Worm (Caenorhabditis elegans): ENCODE data around the gene Y54F10AM.15.

Y54F10AM.15 gene

DNA sequence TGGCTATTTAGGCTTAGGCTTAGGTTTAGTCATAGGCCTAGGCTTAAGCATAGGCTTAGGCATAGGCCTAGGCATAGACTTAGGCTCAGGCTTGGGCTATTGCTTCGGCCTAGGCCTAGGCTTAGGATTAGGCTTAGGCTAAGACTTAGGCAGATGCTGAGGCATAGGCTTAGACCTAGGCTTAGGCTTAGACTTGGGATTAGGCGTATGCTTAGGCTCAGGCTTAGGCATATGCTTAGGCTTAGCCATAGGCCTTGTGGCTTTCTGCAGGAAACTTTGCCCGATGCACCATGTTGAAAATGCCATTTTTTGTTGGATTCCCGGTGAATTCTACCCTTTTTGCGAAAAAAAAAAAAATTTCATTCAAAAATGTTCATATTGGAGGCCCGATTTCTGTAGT, 49.5 kb upstream of the Y54F10AM.15 start:
- TF ChIP-seq Y55F3AM.14 (GFP tag; optimal IDR thresholded peaks at IDR 0.05), result no peak
- TF ChIP-seq elt-3 (tag; optimal IDR thresholded peaks at IDR 0.05), result no peak
- TF ChIP-seq lin-13 (GFP tag; optimal IDR thresholded peaks at IDR 0.05), result no peak
- no peak for TF ChIP-seq skn-1 (tag; optimal IDR thresholded peaks at IDR 0.05)
- no peak for TF ChIP-seq crh-2 (tag; optimal IDR thresholded peaks at IDR 0.05)
- TF ChIP-seq ceh-82 (tag; optimal IDR thresholded peaks at IDR 0.05), result no peak
- TF ChIP-seq R02D3.7 (tag; optimal IDR thresholded peaks at IDR 0.05), result no peak
- no peak for TF ChIP-seq unc-39 (tag; optimal IDR thresholded peaks at IDR 0.05)
- no peak for TF ChIP-seq nhr-21 (tag; optimal IDR thresholded peaks at IDR 0.05)
- no peak for TF ChIP-seq blmp-1 (tag; optimal IDR thresholded peaks at IDR 0.05; ENCODE audit: insufficient read depth)
- no peak for TF ChIP-seq mbf-1 (tag; optimal IDR thresholded peaks at IDR 0.05)
- TF ChIP-seq egl-27 (tag; optimal IDR thresholded peaks at IDR 0.05), result no peak
- no peak for TF ChIP-seq sma-9 (GFP tag; optimal IDR thresholded peaks at IDR 0.05)
- TF ChIP-seq sma-9 (tag; optimal IDR thresholded peaks at IDR 0.05), result no peak
- TF ChIP-seq aly-2 (tag; optimal IDR thresholded peaks at IDR 0.05), result no peak
- TF ChIP-seq lsy-2 (tag; optimal IDR thresholded peaks at IDR 0.05), result no peak
- TF ChIP-seq lin-39 (tag; optimal IDR thresholded peaks at IDR 0.05), result no peak
- TF ChIP-seq nhr-237 (tag; optimal IDR thresholded peaks at IDR 0.05), result no peak
- TF ChIP-seq ZK546.5 (tag; optimal IDR thresholded peaks at IDR 0.05), result no peak
- TF ChIP-seq nhr-25 (tag; optimal IDR thresholded peaks at IDR 0.05), result no peak
- no peak for TF ChIP-seq ama-1 (optimal IDR thresholded peaks at IDR 0.05)

DNA sequence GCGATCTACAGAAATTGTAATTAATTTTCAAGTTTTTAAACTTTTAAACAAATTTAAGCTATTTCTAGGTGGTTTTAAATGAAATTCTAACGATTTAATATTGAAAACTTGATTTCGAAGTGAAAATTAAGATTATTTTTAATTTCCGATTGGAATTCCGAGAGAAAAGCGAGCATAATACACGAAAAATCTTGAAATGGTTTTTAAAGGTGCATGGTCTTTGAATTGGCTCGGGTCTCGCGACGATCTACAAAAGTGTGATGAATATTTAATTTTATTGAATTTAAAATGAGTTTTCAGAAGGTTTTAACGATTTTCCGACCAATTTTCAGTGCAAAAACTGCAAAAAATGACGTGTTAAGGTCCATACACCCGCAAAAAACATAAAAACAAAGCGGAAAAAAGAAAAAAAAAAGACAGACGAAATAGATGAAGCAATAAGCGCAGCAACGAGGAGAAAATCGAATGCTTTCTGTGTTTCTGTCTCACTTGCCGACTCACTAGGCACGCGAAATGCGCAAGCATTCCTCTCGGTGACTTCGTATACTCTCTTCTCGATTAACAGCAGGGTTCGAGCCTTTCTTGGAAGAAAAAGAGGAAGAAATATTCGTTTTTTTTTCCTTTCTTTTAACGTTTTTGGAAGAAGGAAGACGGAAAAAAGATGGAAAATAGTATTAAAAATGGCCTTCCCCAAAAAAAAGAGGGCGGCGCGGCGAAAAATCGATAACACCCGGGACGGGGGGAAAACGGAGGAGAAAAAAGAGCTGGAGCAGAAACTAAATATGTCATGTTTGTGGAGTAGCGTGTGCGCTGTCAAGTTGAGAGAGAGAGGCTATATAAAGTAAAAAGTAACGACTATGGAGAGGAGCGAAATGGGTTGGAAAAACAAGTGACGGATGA, 48.1 kb upstream of the Y54F10AM.15 start:
- no peak for TF ChIP-seq unc-62 (GFP tag; optimal IDR thresholded peaks at IDR 0.05)
- no peak for TF ChIP-seq elt-1 (tag; optimal IDR thresholded peaks at IDR 0.05)
- no peak for TF ChIP-seq skn-1 (tag; optimal IDR thresholded peaks at IDR 0.05)
- TF ChIP-seq lin-13 (GFP tag; optimal IDR thresholded peaks at IDR 0.05), result peak; percentile 73
- no peak for TF ChIP-seq ztf-1 (GFP tag; conservative IDR thresholded peaks at IDR 0.05)
- TF ChIP-seq ama-1 (optimal IDR thresholded peaks at IDR 0.05), result peak; percentile 6
- TF ChIP-seq Y55F3AM.14 (GFP tag; optimal IDR thresholded peaks at IDR 0.05), result peak; percentile 75
- no peak for TF ChIP-seq nhr-23 (tag; optimal IDR thresholded peaks at IDR 0.05)
- TF ChIP-seq alr-1 (tag; optimal IDR thresholded peaks at IDR 0.05), result no peak
- TF ChIP-seq nhr-6 (tag; optimal IDR thresholded peaks at IDR 0.05), result no peak
- TF ChIP-seq lin-11 (tag; optimal IDR thresholded peaks at IDR 0.05), result no peak
- no peak for TF ChIP-seq sma-3 (GFP tag; optimal IDR thresholded peaks at IDR 0.05)
- TF ChIP-seq snpc-4 (tag; optimal IDR thresholded peaks at IDR 0.05), result peak; percentile 30
- peak; percentile 45 for TF ChIP-seq sem-4 (tag; optimal IDR thresholded peaks at IDR 0.05)
- TF ChIP-seq ceh-16 (tag; optimal IDR thresholded peaks at IDR 0.05), result no peak
- no peak for TF ChIP-seq nhr-21 (tag; optimal IDR thresholded peaks at IDR 0.05)
- no peak for TF ChIP-seq ztf-11 (tag; optimal IDR thresholded peaks at IDR 0.05)
- TF ChIP-seq mab-5 (tag; optimal IDR thresholded peaks at IDR 0.05), result no peak
- peak; percentile 3 for TF ChIP-seq F13H6.1 (tag; optimal IDR thresholded peaks at IDR 0.05)
- peak; percentile 76 for TF ChIP-seq crh-2 (tag; optimal IDR thresholded peaks at IDR 0.05)
- TF ChIP-seq unc-55 (GFP tag; optimal IDR thresholded peaks at IDR 0.05), result peak; percentile 88
- peak; percentile 1 for TF ChIP-seq blmp-1 (tag; optimal IDR thresholded peaks at IDR 0.05; ENCODE audit: insufficient read depth)
- peak; percentile 88 for TF ChIP-seq zag-1 (tag; optimal IDR thresholded peaks at IDR 0.05)
- no peak for TF ChIP-seq ztf-4 (tag; optimal IDR thresholded peaks at IDR 0.05)
- peak; percentile 89 for TF ChIP-seq nhr-129 (tag; optimal IDR thresholded peaks at IDR 0.05)
- peak; percentile 30 for TF ChIP-seq gmeb-1 (tag; optimal IDR thresholded peaks at IDR 0.05)
- TF ChIP-seq ceh-82 (tag; optimal IDR thresholded peaks at IDR 0.05), result no peak
- TF ChIP-seq aly-2 (tag; optimal IDR thresholded peaks at IDR 0.05), result no peak
- TF ChIP-seq nhr-11 (tag; optimal IDR thresholded peaks at IDR 0.05), result no peak
- no peak for TF ChIP-seq elt-3 (tag; optimal IDR thresholded peaks at IDR 0.05)
- TF ChIP-seq nhr-12 (tag; optimal IDR thresholded peaks at IDR 0.05), result no peak
- TF ChIP-seq dmd-4 (tag; optimal IDR thresholded peaks at IDR 0.05), result no peak
- TF ChIP-seq ZK546.5 (tag; optimal IDR thresholded peaks at IDR 0.05), result no peak
- TF ChIP-seq mdl-1 (tag; optimal IDR thresholded peaks at IDR 0.05), result peak in 1 of 2 experiments; percentile 5
- no peak for TF ChIP-seq lin-39 (tag; optimal IDR thresholded peaks at IDR 0.05)
- no peak for TF ChIP-seq unc-39 (tag; optimal IDR thresholded peaks at IDR 0.05)
- no peak for TF ChIP-seq sma-9 (GFP tag; optimal IDR thresholded peaks at IDR 0.05)
- no peak for TF ChIP-seq sma-9 (tag; optimal IDR thresholded peaks at IDR 0.05)
- no peak for TF ChIP-seq mbf-1 (tag; optimal IDR thresholded peaks at IDR 0.05)
- TF ChIP-seq lsy-2 (tag; optimal IDR thresholded peaks at IDR 0.05), result peak; percentile 47 to 82
- peak; percentile 79 for TF ChIP-seq fos-1 (tag; optimal IDR thresholded peaks at IDR 0.05)
- TF ChIP-seq C34F6.9 (tag; optimal IDR thresholded peaks at IDR 0.05), result peak; percentile 63
- no peak for TF ChIP-seq nhr-77 (tag; optimal IDR thresholded peaks at IDR 0.05)
- no peak for TF ChIP-seq peb-1 (tag; optimal IDR thresholded peaks at IDR 0.05)
- no peak for TF ChIP-seq nhr-25 (tag; optimal IDR thresholded peaks at IDR 0.05)
- TF ChIP-seq nhr-237 (tag; optimal IDR thresholded peaks at IDR 0.05), result no peak
- TF ChIP-seq R02D3.7 (tag; optimal IDR thresholded peaks at IDR 0.05), result no peak
- TF ChIP-seq nhr-10 (tag; optimal IDR thresholded peaks at IDR 0.05), result no peak
